Fruit fly (Drosophila melanogaster) whole organism, prepupa: Measurements from ENCODE around the gene CG43672.

Experiments
- Blimp-1 ChIP-seq: fragments of 200-800 bp; sonication (Bioruptor generic); optimal IDR thresholded peaks from 3 replicates; lab custom pipeline; 2017; ENCODE audit warnings: missing biosample characterization, missing genetic modification characterization, mild to moderate bottlenecking, moderate library complexity, missing genetic modification reagents
- CG10631 ChIP-seq: fragments of 200-800 bp; sonication (Bioruptor generic); optimal IDR thresholded peaks from 2 replicates; lab custom pipeline; 2016; ENCODE audit warnings: missing biosample characterization, missing genetic modification characterization
- CG10669 ChIP-seq: fragments of 200-800 bp; sonication (Bioruptor generic); optimal IDR thresholded peaks from 3 replicates; lab custom pipeline; 2018; ENCODE audit warnings: missing biosample characterization, mild to moderate bottlenecking, missing genetic modification characterization, moderate library complexity
- CG11294 ChIP-seq: fragments of 200-800 bp; sonication (Bioruptor generic); IDR thresholded peaks from 2 replicates; pipeline ENCODE4 v1.3.6; 2022; ENCODE audit warnings: missing biosample characterization, missing genetic modification characterization
- CG11762 ChIP-seq: fragments of 200-800 bp; sonication (Bioruptor generic); optimal IDR thresholded peaks from 3 replicates; lab custom pipeline; 2016; ENCODE audit warnings: missing biosample characterization, missing genetic modification characterization; ENCODE audit not compliant: insufficient read depth
- CG11902 ChIP-seq: fragments of 200-800 bp; sonication (Bioruptor generic); optimal IDR thresholded peaks from 3 replicates; lab custom pipeline; 2016; ENCODE audit warnings: missing biosample characterization, missing genetic modification characterization
- CG15336 ChIP-seq: fragments of 200-800 bp; sonication (Bioruptor generic); IDR thresholded peaks from 2 replicates; pipeline ENCODE4 v1.3.6; 2022; ENCODE audit warnings: missing biosample characterization, missing genetic modification characterization
- CG1621 ChIP-seq: fragments of 200-800 bp; sonication (Bioruptor generic); optimal IDR thresholded peaks from 3 replicates; lab custom pipeline; 2018; ENCODE audit warnings: missing biosample characterization, mild to moderate bottlenecking, missing genetic modification characterization
- CG3032 ChIP-seq: fragments of 200-800 bp; optimal IDR thresholded peaks from 2 replicates; lab custom pipeline; 2019; ENCODE audit warnings: missing biosample characterization, mild to moderate bottlenecking, missing genetic modification characterization, moderate library complexity
- CG31627 ChIP-seq: fragments of 200-800 bp; sonication (Bioruptor generic); optimal IDR thresholded peaks from 3 replicates; lab custom pipeline; 2016; ENCODE audit warnings: missing biosample characterization, missing genetic modification characterization
- CG32006 ChIP-seq: fragments of 200-800 bp; sonication (Bioruptor generic); optimal IDR thresholded peaks from 3 replicates; lab custom pipeline; 2017; ENCODE audit warnings: missing biosample characterization, mild to moderate bottlenecking, missing genetic modification characterization
- CG34406 ChIP-seq: fragments of 200-800 bp; sonication (Bioruptor generic); optimal IDR thresholded peaks from 3 replicates; lab custom pipeline; 2016; ENCODE audit warnings: missing biosample characterization, missing genetic modification characterization
- CG3919 ChIP-seq: fragments of 200-800 bp; sonication (Bioruptor generic); optimal IDR thresholded peaks from 3 replicates; lab custom pipeline; 2016; ENCODE audit warnings: missing biosample characterization, missing genetic modification characterization
- CG4318 ChIP-seq: fragments of 200-800 bp; sonication (Bioruptor generic); optimal IDR thresholded peaks from 3 replicates; lab custom pipeline; 2017; ENCODE audit warnings: missing biosample characterization, mild to moderate bottlenecking, missing genetic modification characterization
- CG6163 ChIP-seq: fragments of 200-800 bp; sonication (Bioruptor generic); IDR thresholded peaks from 3 replicates; pipeline ENCODE4 v1.3.6; 2022; ENCODE audit warnings: missing biosample characterization, missing genetic modification characterization
- CG6276 ChIP-seq: fragments of 200-800 bp; sonication (Bioruptor generic); optimal IDR thresholded peaks from 2 replicates; lab custom pipeline; 2017; ENCODE audit warnings: missing biosample characterization, mild to moderate bottlenecking, missing genetic modification characterization
- CG6792 ChIP-seq: fragments of 200-800 bp; sonication (Bioruptor generic); optimal IDR thresholded peaks from 3 replicates; lab custom pipeline; 2016; ENCODE audit warnings: missing biosample characterization, missing genetic modification characterization
- CG6808 ChIP-seq: fragments of 200-800 bp; sonication (Bioruptor generic); optimal IDR thresholded peaks from 3 replicates; lab custom pipeline; 2017; ENCODE audit warnings: missing biosample characterization, missing genetic modification characterization, mild to moderate bottlenecking, moderate library complexity, missing genetic modification reagents
- CG6854 ChIP-seq: fragments of 200-800 bp; sonication (Bioruptor generic); optimal IDR thresholded peaks from 2 replicates; lab custom pipeline; 2017; ENCODE audit warnings: missing biosample characterization, mild to moderate bottlenecking, missing genetic modification characterization
- CG8319 ChIP-seq: fragments of 200-800 bp; sonication (Bioruptor generic); optimal IDR thresholded peaks from 3 replicates; lab custom pipeline; 2016; ENCODE audit warnings: missing biosample characterization, missing genetic modification characterization
- CG8632 ChIP-seq: fragments of 200-800 bp; sonication (Bioruptor generic); optimal IDR thresholded peaks from 3 replicates; lab custom pipeline; 2016; ENCODE audit warnings: missing biosample characterization, missing genetic modification characterization
- Eip75B ChIP-seq: fragments of 200-800 bp; sonication (Bioruptor generic); optimal IDR thresholded peaks from 3 replicates; lab custom pipeline; 2016; ENCODE audit warnings: missing biosample characterization, missing genetic modification characterization
- Eip93F ChIP-seq: fragments of 200-800 bp; sonication (Bioruptor generic); optimal IDR thresholded peaks from 2 replicates; lab custom pipeline; 2016; ENCODE audit warnings: missing biosample characterization, mild to moderate bottlenecking, missing genetic modification characterization
- Ets21C ChIP-seq: fragments of 200-800 bp; sonication (Bioruptor generic); optimal IDR thresholded peaks from 3 replicates; lab custom pipeline; 2016; ENCODE audit warnings: missing biosample characterization, missing genetic modification characterization
- Ets96B ChIP-seq: fragments of 200-800 bp; optimal IDR thresholded peaks from 2 replicates; lab custom pipeline; 2019; ENCODE audit warnings: missing biosample characterization, mild to moderate bottlenecking, missing genetic modification characterization, moderate library complexity
- Gug ChIP-seq: fragments of 200-800 bp; sonication (Bioruptor generic); IDR thresholded peaks from 2 replicates; pipeline ENCODE4 v1.3.6; 2022; ENCODE audit warnings: missing biosample characterization, missing genetic modification characterization
- Hr38 ChIP-seq: sonication (Bioruptor generic); optimal IDR thresholded peaks from 2 replicates; lab custom pipeline; 2016; ENCODE audit warnings: missing biosample characterization, missing genetic modification characterization
- Hr39 ChIP-seq: fragments of 200-800 bp; sonication (Bioruptor generic); optimal IDR thresholded peaks from 2 replicates; lab custom pipeline; 2016; ENCODE audit warnings: missing biosample characterization, missing genetic modification characterization
- Hr4 ChIP-seq: fragments of 200-800 bp; sonication (Bioruptor generic); optimal IDR thresholded peaks from 3 replicates; lab custom pipeline; 2016; ENCODE audit warnings: missing biosample characterization, missing genetic modification characterization
- Met ChIP-seq: fragments of 200-800 bp; sonication (Bioruptor generic); optimal IDR thresholded peaks from 3 replicates; lab custom pipeline; 2016; ENCODE audit warnings: missing biosample characterization, missing genetic modification characterization
- OdsH ChIP-seq: fragments of 200-800 bp; sonication (Bioruptor generic); optimal IDR thresholded peaks from 3 replicates; lab custom pipeline; 2016; ENCODE audit warnings: missing biosample characterization, missing genetic modification characterization
- Sox102F ChIP-seq: fragments of 200-800 bp; sonication (Bioruptor generic); optimal IDR thresholded peaks from 2 replicates; lab custom pipeline; 2016; ENCODE audit warnings: missing biosample characterization, mild to moderate bottlenecking, missing genetic modification characterization
- Sox14 ChIP-seq: fragments of 200-800 bp; sonication (Bioruptor generic); optimal IDR thresholded peaks from 3 replicates; lab custom pipeline; 2016; ENCODE audit warnings: missing biosample characterization, missing genetic modification characterization
- Sox15 ChIP-seq: fragments of 200-800 bp; sonication (Bioruptor generic); optimal IDR thresholded peaks from 3 replicates; lab custom pipeline; 2016; ENCODE audit warnings: missing biosample characterization, missing genetic modification characterization
- achi ChIP-seq: fragments of 200-800 bp; sonication (Bioruptor generic); optimal IDR thresholded peaks from 3 replicates; lab custom pipeline; 2016; ENCODE audit warnings: missing biosample characterization, missing genetic modification characterization
- acj6 ChIP-seq: fragments of 200-800 bp; sonication (Bioruptor generic); optimal IDR thresholded peaks from 3 replicates; lab custom pipeline; 2016; ENCODE audit warnings: missing biosample characterization, missing genetic modification characterization
- cyc ChIP-seq: fragments of 200-800 bp; sonication (Bioruptor generic); optimal IDR thresholded peaks from 3 replicates; lab custom pipeline; 2016; ENCODE audit warnings: missing biosample characterization, missing genetic modification characterization
- dac ChIP-seq: fragments of 200-800 bp; sonication (Bioruptor generic); optimal IDR thresholded peaks from 2 replicates; lab custom pipeline; 2017; ENCODE audit warnings: missing biosample characterization, mild to moderate bottlenecking, missing genetic modification characterization
- eg ChIP-seq: fragments of 200-800 bp; sonication (Bioruptor generic); IDR thresholded peaks from 3 replicates; pipeline ENCODE4 v1.3.6; 2022; ENCODE audit warnings: missing biosample characterization, missing genetic modification characterization
- esn ChIP-seq: fragments of 200-800 bp; sonication (Bioruptor generic); optimal IDR thresholded peaks from 2 replicates; lab custom pipeline; 2016; ENCODE audit warnings: missing biosample characterization, mild to moderate bottlenecking, missing genetic modification characterization, moderate library complexity
- fd59A ChIP-seq: fragments of 200-800 bp; sonication (Bioruptor generic); optimal IDR thresholded peaks from 2 replicates; lab custom pipeline; 2017; ENCODE audit warnings: missing biosample characterization, mild to moderate bottlenecking, missing genetic modification characterization, missing genetic modification reagents
- fd85E ChIP-seq: fragments of 200-800 bp; sonication (Bioruptor generic); optimal IDR thresholded peaks from 3 replicates; lab custom pipeline; 2016; ENCODE audit warnings: missing biosample characterization, missing genetic modification characterization
- fkh ChIP-seq: fragments of 200-800 bp; sonication (Bioruptor generic); optimal IDR thresholded peaks from 3 replicates; lab custom pipeline; 2017; ENCODE audit warnings: missing biosample characterization, mild to moderate bottlenecking, missing genetic modification characterization, moderate library complexity
- lz ChIP-seq: fragments of 200-800 bp; sonication (Bioruptor generic); optimal IDR thresholded peaks from 3 replicates; lab custom pipeline; 2016; ENCODE audit warnings: missing biosample characterization, missing genetic modification characterization
- net ChIP-seq: fragments of 200-800 bp; sonication (Bioruptor generic); optimal IDR thresholded peaks from 3 replicates; lab custom pipeline; 2016; ENCODE audit warnings: missing biosample characterization, missing genetic modification characterization
- pdm3 ChIP-seq: fragments of 200-800 bp; sonication (Bioruptor generic); optimal IDR thresholded peaks from 3 replicates; lab custom pipeline; 2016; ENCODE audit warnings: missing biosample characterization, missing genetic modification characterization
- spab ChIP-seq: fragments of 200-800 bp; sonication (Bioruptor generic); optimal IDR thresholded peaks from 2 replicates; lab custom pipeline; 2017; ENCODE audit warnings: missing biosample characterization, mild to moderate bottlenecking, missing genetic modification characterization, missing genetic modification reagents
- ss ChIP-seq, 2 experiments: fragments of 200-800 bp; sonication (Bioruptor generic); optimal IDR thresholded peaks; 2 replicates in 1 of 2; 3 replicates in 1 of 2; lab custom pipeline; 2017 to 2018; ENCODE audit warnings: mild to moderate bottlenecking in 2 of 2, missing biosample characterization in 2 of 2, missing genetic modification characterization in 2 of 2, moderate library complexity in 1 of 2
- topi ChIP-seq: fragments of 200-800 bp; sonication (Bioruptor generic); optimal IDR thresholded peaks from 3 replicates; lab custom pipeline; 2016; ENCODE audit warnings: missing biosample characterization, missing genetic modification characterization
- vri ChIP-seq: fragments of 200-800 bp; sonication (Bioruptor generic); optimal IDR thresholded peaks from 3 replicates; lab custom pipeline; 2016; ENCODE audit warnings: missing biosample characterization, mild to moderate bottlenecking, missing genetic modification characterization

CG43672 gene

dm6 chrX:15788235-15789187 lies 15.7 kb downstream of the CG43672 start, which contains the start of gene Rhp:
Rhp (plus strand) TSS chrX:15788897.
- TF ChIP-seq lz (GFP tag; lab: Kevin White, UChicago): peak; percentile 40
- TF ChIP-seq dac (GFP tag; lab: Kevin White, UChicago): no peak
- TF ChIP-seq CG32006 (GFP tag; lab: Kevin White, UChicago): no peak
- peak; percentile 48 for TF ChIP-seq CG3032
- no peak for TF ChIP-seq CG4318 (GFP tag; lab: Kevin White, UChicago)
- TF ChIP-seq CG3919 (GFP tag; lab: Kevin White, UChicago): peak; percentile 52
- TF ChIP-seq Ets21C (GFP tag; lab: Kevin White, UChicago): no peak
- peak; percentile 62 for TF ChIP-seq CG6792
- TF ChIP-seq Sox102F (GFP tag; lab: Kevin White, UChicago): no peak
- peak; percentile 72 for TF ChIP-seq CG10631
- TF ChIP-seq CG34406 (GFP tag; lab: Kevin White, UChicago): peak; percentile 60
- peak; percentile 79 for TF ChIP-seq CG6808 (GFP tag; lab: Kevin White, UChicago)
- TF ChIP-seq CG11294 (GFP tag; lab: Robert Waterston, UW): no peak
- peak; percentile 76 for TF ChIP-seq CG8632 (GFP tag; lab: Kevin White, UChicago)
- TF ChIP-seq vri (GFP tag; lab: Kevin White, UChicago): peak; percentile 40
- peak; percentile 40 for TF ChIP-seq Eip75B
- TF ChIP-seq Met: no peak
- peak; percentile 8 for TF ChIP-seq cyc (GFP tag; lab: Kevin White, UChicago)
- TF ChIP-seq Sox15: no peak
- TF ChIP-seq CG8319 (GFP tag; lab: Kevin White, UChicago): peak; percentile 22
- peak; percentile 54 for TF ChIP-seq esn (GFP tag; lab: Kevin White, UChicago)
- peak; percentile 47; the same call in 1 of the 3 replicates for TF ChIP-seq eg (GFP tag; lab: Robert Waterston, UW)
- TF ChIP-seq Sox14 (GFP tag; lab: Kevin White, UChicago): no peak
- no peak for TF ChIP-seq CG6276 (GFP tag; lab: Kevin White, UChicago)
- no peak for TF ChIP-seq Ets96B
- TF ChIP-seq Eip93F (GFP tag; lab: Kevin White, UChicago): no peak
- peak; percentile 46 for TF ChIP-seq topi (GFP tag; lab: Kevin White, UChicago)
- peak in 1 of 2 experiments; percentile 65 for TF ChIP-seq ss (GFP tag; optimal IDR thresholded peaks at IDR 0.05; lab: Kevin White, UChicago)
- TF ChIP-seq Hr4 (GFP tag; lab: Kevin White, UChicago): no peak
- TF ChIP-seq CG10669: peak; percentile 76
- TF ChIP-seq Blimp-1 (GFP tag; lab: Kevin White, UChicago): peak; percentile 34
- TF ChIP-seq CG6163: peak; percentile 34; the same call in 2 of the 3 replicates
- no peak for TF ChIP-seq Hr39
- no peak for TF ChIP-seq fd59A (GFP tag; lab: Kevin White, UChicago)
- peak; percentile 64 for TF ChIP-seq fkh
- no peak for TF ChIP-seq spab (GFP tag; lab: Kevin White, UChicago)
- peak; percentile 56 for TF ChIP-seq OdsH
- no peak for TF ChIP-seq CG11902 (GFP tag; lab: Kevin White, UChicago)
- TF ChIP-seq Hr38 (GFP tag; lab: Kevin White, UChicago): no peak
- peak; percentile 31 for TF ChIP-seq achi (GFP tag; lab: Kevin White, UChicago)
- TF ChIP-seq CG11762 (GFP tag; lab: Kevin White, UChicago): peak; percentile 47
- TF ChIP-seq net: no peak
- TF ChIP-seq CG15336: no peak
- peak; percentile 46 for TF ChIP-seq acj6 (GFP tag; lab: Kevin White, UChicago)
- peak; percentile 55 for TF ChIP-seq CG1621 (tag; lab: Kevin White, UChicago)
- peak; percentile 83 for TF ChIP-seq CG6854
- no peak for TF ChIP-seq CG31627 (GFP tag; lab: Kevin White, UChicago)
- peak; percentile 60 for TF ChIP-seq pdm3
- TF ChIP-seq Gug (GFP tag; lab: Robert Waterston, UW): no peak
- TF ChIP-seq fd85E (GFP tag; lab: Kevin White, UChicago): peak; percentile 34
